Worm (Caenorhabditis elegans): ENCODE results near the gene F44E2.3.
A peak's percentile ranks its signal among the peaks of the same experiment; 100 is the strongest.

Gene F44E2.3

DNA sequence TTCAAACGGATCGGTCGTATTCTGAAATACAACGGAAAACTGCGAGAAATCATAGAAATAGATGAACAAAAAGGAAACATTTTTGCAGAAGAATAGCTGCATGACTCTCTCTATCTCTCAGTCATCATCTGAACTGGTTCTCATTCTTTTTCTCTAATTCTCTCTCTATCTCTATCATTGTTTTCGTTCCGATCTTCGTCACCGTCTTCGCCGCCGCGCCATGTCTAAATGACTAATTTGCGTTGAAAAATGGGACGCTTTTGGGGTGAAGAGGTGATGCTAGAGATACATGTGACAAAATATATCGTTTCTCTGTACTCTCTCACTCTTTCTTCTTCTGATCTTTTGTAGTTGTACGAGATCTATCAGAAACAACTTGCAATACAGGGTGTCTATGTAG lies 48.6 kb downstream of the F44E2.3 start:
- TF ChIP-seq nhr-76 (tag; optimal IDR thresholded peaks at IDR 0.05), result no peak
- peak; percentile 8 for TF ChIP-seq lin-15B (tag; optimal IDR thresholded peaks at IDR 0.05)
- no peak for TF ChIP-seq sea-2 (GFP tag; optimal IDR thresholded peaks at IDR 0.05)
- peak; percentile 78 for TF ChIP-seq mdl-1 (tag; optimal IDR thresholded peaks at IDR 0.05)
- TF ChIP-seq unc-62 (GFP tag; optimal IDR thresholded peaks at IDR 0.05), result no peak
- no peak for TF ChIP-seq ztf-4 (tag; optimal IDR thresholded peaks at IDR 0.05)
- TF ChIP-seq hmg-11 (tag; optimal IDR thresholded peaks at IDR 0.05), result no peak
- TF ChIP-seq zag-1 (tag; optimal IDR thresholded peaks at IDR 0.05), result no peak
- peak; percentile 44 for TF ChIP-seq fos-1 (tag; optimal IDR thresholded peaks at IDR 0.05)
- no peak for TF ChIP-seq ceh-16 (tag; optimal IDR thresholded peaks at IDR 0.05)
- peak; percentile 48 for TF ChIP-seq elt-1 (tag; optimal IDR thresholded peaks at IDR 0.05)
- TF ChIP-seq nhr-25 (tag; optimal IDR thresholded peaks at IDR 0.05), result peak; percentile 93
- peak; percentile 23 for TF ChIP-seq skn-1 (tag; optimal IDR thresholded peaks at IDR 0.05)
- TF ChIP-seq nhr-12 (tag; optimal IDR thresholded peaks at IDR 0.05), result no peak
- TF ChIP-seq lsy-12 (tag; optimal IDR thresholded peaks at IDR 0.05), result no peak
- TF ChIP-seq pqm-1 (tag; optimal IDR thresholded peaks at IDR 0.05), result no peak
- no peak for TF ChIP-seq ceh-82 (tag; optimal IDR thresholded peaks at IDR 0.05)
- TF ChIP-seq egl-27 (tag; optimal IDR thresholded peaks at IDR 0.05), result no peak
- peak; percentile 78 for TF ChIP-seq egl-5 (tag; optimal IDR thresholded peaks at IDR 0.05)
- TF ChIP-seq nhr-28 (tag; optimal IDR thresholded peaks at IDR 0.05), result no peak
- peak; percentile 62 for TF ChIP-seq lin-39 (tag; optimal IDR thresholded peaks at IDR 0.05)
- peak; percentile 81 for TF ChIP-seq nhr-43 (tag; optimal IDR thresholded peaks at IDR 0.05; ENCODE audit: poor library complexity, severe bottlenecking)
- no peak for TF ChIP-seq unc-39 (tag; optimal IDR thresholded peaks at IDR 0.05)
- peak; percentile 21 for TF ChIP-seq tbx-2 (tag; optimal IDR thresholded peaks at IDR 0.05)
- TF ChIP-seq pha-4 (tag; optimal IDR thresholded peaks at IDR 0.05), result no peak
- TF ChIP-seq jun-1 (tag; optimal IDR thresholded peaks at IDR 0.05), result no peak
- TF ChIP-seq nhr-23 (tag; optimal IDR thresholded peaks at IDR 0.05), result peak; percentile 97
- no peak for TF ChIP-seq mml-1 (tag; optimal IDR thresholded peaks at IDR 0.05)
- no peak for TF ChIP-seq nhr-67 (tag; optimal IDR thresholded peaks at IDR 0.05)
- no peak for TF ChIP-seq R02D3.7 (tag; optimal IDR thresholded peaks at IDR 0.05)
- TF ChIP-seq ceh-28 (tag; optimal IDR thresholded peaks at IDR 0.05), result no peak
- TF ChIP-seq nfya-1 (tag; optimal IDR thresholded peaks at IDR 0.05; ENCODE audit: insufficient read depth), result peak; percentile 55

DNA sequence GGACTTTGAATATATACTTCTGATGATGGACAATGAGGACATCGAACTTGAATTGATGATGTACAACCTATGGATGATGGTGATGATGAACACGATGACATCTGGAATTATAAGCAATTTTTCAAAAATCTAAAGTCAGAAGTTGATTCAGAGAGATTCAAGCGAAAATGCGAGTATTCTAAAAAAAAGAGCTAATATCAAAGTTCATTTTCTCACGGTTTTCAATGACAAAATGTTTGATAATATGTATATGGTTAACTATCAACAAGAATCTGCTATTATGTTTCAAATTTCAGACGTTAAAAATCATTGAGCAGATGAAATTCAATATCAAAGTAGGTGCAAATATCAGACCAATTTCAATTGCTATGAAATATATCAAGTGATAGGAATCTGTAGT lies 49.2 kb downstream of the F44E2.3 start, which contains the start of gene K02D10.4:
TSS of gene K02D10.4 (minus strand) at position 101 of the 400 bp plus-strand sequence.
- TF ChIP-seq elt-3 (tag; optimal IDR thresholded peaks at IDR 0.05), result no peak
- TF ChIP-seq pqm-1 (tag; optimal IDR thresholded peaks at IDR 0.05), result no peak
- no peak for TF ChIP-seq elt-1 (tag; optimal IDR thresholded peaks at IDR 0.05)
- TF ChIP-seq unc-62 (GFP tag; optimal IDR thresholded peaks at IDR 0.05), result no peak
- no peak for TF ChIP-seq ama-1 (optimal IDR thresholded peaks at IDR 0.05)
- no peak for TF ChIP-seq zag-1 (tag; optimal IDR thresholded peaks at IDR 0.05)
- TF ChIP-seq ceh-82 (tag; optimal IDR thresholded peaks at IDR 0.05), result no peak
- TF ChIP-seq nhr-77 (tag; optimal IDR thresholded peaks at IDR 0.05), result no peak
- no peak for TF ChIP-seq fkh-2 (tag; optimal IDR thresholded peaks at IDR 0.05)
- TF ChIP-seq ztf-11 (tag; optimal IDR thresholded peaks at IDR 0.05), result no peak
- TF ChIP-seq lin-15B (tag; optimal IDR thresholded peaks at IDR 0.05), result no peak
- no peak for TF ChIP-seq nhr-12 (tag; optimal IDR thresholded peaks at IDR 0.05)
- TF ChIP-seq skn-1 (tag; optimal IDR thresholded peaks at IDR 0.05), result no peak
- TF ChIP-seq egl-27 (tag; optimal IDR thresholded peaks at IDR 0.05), result no peak
- TF ChIP-seq nhr-67 (tag; optimal IDR thresholded peaks at IDR 0.05), result no peak
- no peak for TF ChIP-seq eor-1 (tag; optimal IDR thresholded peaks at IDR 0.05)
- no peak for TF ChIP-seq elt-2 (tag; optimal IDR thresholded peaks at IDR 0.05)
- no peak for TF ChIP-seq sea-2 (GFP tag; optimal IDR thresholded peaks at IDR 0.05)
- TF ChIP-seq fkh-10 (GFP tag; optimal IDR thresholded peaks at IDR 0.05), result no peak
- no peak for TF ChIP-seq ceh-28 (tag; optimal IDR thresholded peaks at IDR 0.05)

Data from whole organism, L3 larva.